Worm (Caenorhabditis elegans): ENCODE measurements around the gene W07G4.8.

DNA sequence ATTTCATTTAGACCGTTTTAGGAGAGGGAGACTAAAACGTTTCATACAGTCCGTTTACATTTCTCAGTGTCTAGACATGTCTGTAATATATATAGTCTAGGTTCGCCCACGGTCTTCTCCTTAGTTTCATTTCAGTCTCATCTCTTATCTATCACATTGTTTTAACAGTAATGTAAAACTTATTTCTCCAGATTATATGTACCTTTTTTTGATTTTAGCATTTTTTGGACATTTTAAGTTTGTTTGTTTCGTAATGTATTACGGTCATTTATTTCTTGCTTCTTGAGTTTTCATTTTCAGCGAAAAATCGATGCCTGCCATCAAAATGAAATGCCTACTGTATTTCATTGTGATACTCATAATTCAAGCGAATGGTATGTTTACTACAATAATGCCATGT lies 35.5 kb downstream of the W07G4.8 start, which contains the start of gene F15B9.6:
- TF ChIP-seq tbx-8 (GFP tag; optimal IDR thresholded peaks at IDR 0.05) (no peak), nhr-76 (tag; optimal IDR thresholded peaks at IDR 0.05) (no peak), nhr-237 (tag; optimal IDR thresholded peaks at IDR 0.05) (no peak)

Measured in whole organism, mixed stage, embryonic.